Fruit fly (Drosophila melanogaster) Kc167 (cell line): ENCODE measurements around the gene CG43915.

Experiments
- Myc ChIP-seq: fragments of >200 bp; optimal IDR thresholded peaks from 2 replicates; lab custom pipeline; 2017; ENCODE audit warnings: missing external identifiers
- Sin3A ChIP-seq: fragments of >200 bp; optimal IDR thresholded peaks from 2 replicates; lab custom pipeline; 2018; ENCODE audit warnings: missing external identifiers
- psq ChIP-seq: fragments of >200 bp; optimal IDR thresholded peaks from 2 replicates; lab custom pipeline; 2017; ENCODE audit warnings: missing external identifiers
- ttk ChIP-seq: sonication (Bioruptor generic); optimal IDR thresholded peaks from 2 replicates; lab custom pipeline; 2017; ENCODE audit warnings: missing external identifiers

DNA sequence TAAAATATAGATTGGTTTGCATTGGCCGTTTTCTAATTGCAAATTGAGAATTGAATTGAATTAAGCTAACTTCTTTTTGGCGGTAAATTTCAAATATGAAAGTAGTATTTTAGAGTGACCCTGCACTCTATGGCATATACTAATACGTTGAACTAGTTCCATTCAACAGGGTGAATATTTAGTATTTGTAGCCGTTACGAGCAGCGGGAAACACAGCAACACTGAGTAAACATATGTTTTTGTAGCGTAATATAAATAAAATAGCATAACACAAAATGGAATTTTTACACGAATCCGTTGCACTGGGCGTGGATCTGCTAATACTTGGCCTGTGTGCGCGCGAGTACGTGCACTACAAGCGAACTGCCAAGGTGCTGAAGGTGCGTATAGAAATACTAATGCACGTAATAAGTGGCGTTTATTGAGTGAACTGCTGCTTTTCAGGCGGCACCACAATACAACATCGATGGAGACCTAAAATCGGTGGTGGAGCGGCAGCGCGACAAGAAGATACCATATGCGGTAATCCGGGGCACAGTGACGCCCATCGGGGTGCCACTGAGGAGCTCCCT, 48.6 kb downstream of the CG43915 start, which contains the start of gene Mul1:
- TF ChIP-seq psq (lab: Kevin White, UChicago) (no peak), Sin3A (lab: Kevin White, UChicago) (no peak), Myc (lab: Kevin White, UChicago) (no peak), ttk (lab: Kevin White, UChicago) (no peak)
